Fruit fly (Drosophila melanogaster) whole organism, prepupa: ENCODE data around the gene CG2061.

Experiments
- Blimp-1 ChIP-seq: fragments of 200-800 bp; sonication (Bioruptor generic); optimal IDR thresholded peaks from 3 replicates; lab custom pipeline; 2017; ENCODE audit warnings: missing biosample characterization, missing genetic modification characterization, mild to moderate bottlenecking, moderate library complexity, missing genetic modification reagents
- CG10631 ChIP-seq: fragments of 200-800 bp; sonication (Bioruptor generic); optimal IDR thresholded peaks from 2 replicates; lab custom pipeline; 2016; ENCODE audit warnings: missing biosample characterization, missing genetic modification characterization
- CG10669 ChIP-seq: fragments of 200-800 bp; sonication (Bioruptor generic); optimal IDR thresholded peaks from 3 replicates; lab custom pipeline; 2018; ENCODE audit warnings: missing biosample characterization, mild to moderate bottlenecking, missing genetic modification characterization, moderate library complexity
- CG11294 ChIP-seq: fragments of 200-800 bp; sonication (Bioruptor generic); IDR thresholded peaks from 2 replicates; pipeline ENCODE4 v1.3.6; 2022; ENCODE audit warnings: missing biosample characterization, missing genetic modification characterization
- CG15336 ChIP-seq: fragments of 200-800 bp; sonication (Bioruptor generic); IDR thresholded peaks from 2 replicates; pipeline ENCODE4 v1.3.6; 2022; ENCODE audit warnings: missing biosample characterization, missing genetic modification characterization
- CG1621 ChIP-seq: fragments of 200-800 bp; sonication (Bioruptor generic); optimal IDR thresholded peaks from 3 replicates; lab custom pipeline; 2018; ENCODE audit warnings: missing biosample characterization, mild to moderate bottlenecking, missing genetic modification characterization
- CG16779 ChIP-seq: fragments of 200-800 bp; sonication (Bioruptor generic); optimal IDR thresholded peaks from 3 replicates; lab custom pipeline; 2017; ENCODE audit warnings: missing biosample characterization, mild to moderate bottlenecking, missing genetic modification characterization
- CG31627 ChIP-seq: fragments of 200-800 bp; sonication (Bioruptor generic); optimal IDR thresholded peaks from 3 replicates; lab custom pipeline; 2016; ENCODE audit warnings: missing biosample characterization, missing genetic modification characterization
- CG34406 ChIP-seq: fragments of 200-800 bp; sonication (Bioruptor generic); optimal IDR thresholded peaks from 3 replicates; lab custom pipeline; 2016; ENCODE audit warnings: missing biosample characterization, missing genetic modification characterization
- CG4318 ChIP-seq: fragments of 200-800 bp; sonication (Bioruptor generic); optimal IDR thresholded peaks from 3 replicates; lab custom pipeline; 2017; ENCODE audit warnings: missing biosample characterization, mild to moderate bottlenecking, missing genetic modification characterization
- CG6163 ChIP-seq: fragments of 200-800 bp; sonication (Bioruptor generic); IDR thresholded peaks from 3 replicates; pipeline ENCODE4 v1.3.6; 2022; ENCODE audit warnings: missing biosample characterization, missing genetic modification characterization
- CG6276 ChIP-seq: fragments of 200-800 bp; sonication (Bioruptor generic); optimal IDR thresholded peaks from 2 replicates; lab custom pipeline; 2017; ENCODE audit warnings: missing biosample characterization, mild to moderate bottlenecking, missing genetic modification characterization
- CG6792 ChIP-seq: fragments of 200-800 bp; sonication (Bioruptor generic); optimal IDR thresholded peaks from 3 replicates; lab custom pipeline; 2016; ENCODE audit warnings: missing biosample characterization, missing genetic modification characterization
- CG8319 ChIP-seq: fragments of 200-800 bp; sonication (Bioruptor generic); optimal IDR thresholded peaks from 3 replicates; lab custom pipeline; 2016; ENCODE audit warnings: missing biosample characterization, missing genetic modification characterization
- CG9139 ChIP-seq: fragments of 200-800 bp; sonication (Bioruptor generic); optimal IDR thresholded peaks from 3 replicates; lab custom pipeline; 2017; ENCODE audit warnings: missing biosample characterization, mild to moderate bottlenecking, missing genetic modification characterization
- Eip75B ChIP-seq: fragments of 200-800 bp; sonication (Bioruptor generic); optimal IDR thresholded peaks from 3 replicates; lab custom pipeline; 2016; ENCODE audit warnings: missing biosample characterization, missing genetic modification characterization
- Eip78C ChIP-seq: fragments of 200-800 bp; sonication (Bioruptor generic); peaks from one replicate; lab custom pipeline; 2016; ENCODE audit warnings: missing biosample characterization, missing genetic modification characterization
- Eip93F ChIP-seq: fragments of 200-800 bp; sonication (Bioruptor generic); optimal IDR thresholded peaks from 2 replicates; lab custom pipeline; 2016; ENCODE audit warnings: missing biosample characterization, mild to moderate bottlenecking, missing genetic modification characterization
- Ets21C ChIP-seq: fragments of 200-800 bp; sonication (Bioruptor generic); optimal IDR thresholded peaks from 3 replicates; lab custom pipeline; 2016; ENCODE audit warnings: missing biosample characterization, missing genetic modification characterization
- Ets96B ChIP-seq: fragments of 200-800 bp; optimal IDR thresholded peaks from 2 replicates; lab custom pipeline; 2019; ENCODE audit warnings: missing biosample characterization, mild to moderate bottlenecking, missing genetic modification characterization, moderate library complexity
- Hr39 ChIP-seq: fragments of 200-800 bp; sonication (Bioruptor generic); optimal IDR thresholded peaks from 2 replicates; lab custom pipeline; 2016; ENCODE audit warnings: missing biosample characterization, missing genetic modification characterization
- Hr4 ChIP-seq: fragments of 200-800 bp; sonication (Bioruptor generic); optimal IDR thresholded peaks from 3 replicates; lab custom pipeline; 2016; ENCODE audit warnings: missing biosample characterization, missing genetic modification characterization
- Lpt ChIP-seq: fragments of 200-800 bp; sonication (Bioruptor generic); optimal IDR thresholded peaks from 3 replicates; lab custom pipeline; 2016; ENCODE audit warnings: missing biosample characterization, missing genetic modification characterization
- OdsH ChIP-seq: fragments of 200-800 bp; sonication (Bioruptor generic); optimal IDR thresholded peaks from 3 replicates; lab custom pipeline; 2016; ENCODE audit warnings: missing biosample characterization, missing genetic modification characterization
- Smox ChIP-seq: fragments of 200-800 bp; sonication (Bioruptor generic); optimal IDR thresholded peaks from 3 replicates; lab custom pipeline; 2016; ENCODE audit warnings: missing biosample characterization, missing genetic modification characterization
- achi ChIP-seq: fragments of 200-800 bp; sonication (Bioruptor generic); optimal IDR thresholded peaks from 3 replicates; lab custom pipeline; 2016; ENCODE audit warnings: missing biosample characterization, missing genetic modification characterization
- acj6 ChIP-seq: fragments of 200-800 bp; sonication (Bioruptor generic); optimal IDR thresholded peaks from 3 replicates; lab custom pipeline; 2016; ENCODE audit warnings: missing biosample characterization, missing genetic modification characterization
- dsx ChIP-seq: fragments of 200-800 bp; optimal IDR thresholded peaks from 3 replicates; lab custom pipeline; 2019; ENCODE audit warnings: missing biosample characterization, mild to moderate bottlenecking, missing genetic modification characterization, moderate library complexity; ENCODE audit not compliant: poor library complexity, severe bottlenecking
- eg ChIP-seq: fragments of 200-800 bp; sonication (Bioruptor generic); IDR thresholded peaks from 3 replicates; pipeline ENCODE4 v1.3.6; 2022; ENCODE audit warnings: missing biosample characterization, missing genetic modification characterization
- esn ChIP-seq: fragments of 200-800 bp; sonication (Bioruptor generic); optimal IDR thresholded peaks from 2 replicates; lab custom pipeline; 2016; ENCODE audit warnings: missing biosample characterization, mild to moderate bottlenecking, missing genetic modification characterization, moderate library complexity
- fd85E ChIP-seq: fragments of 200-800 bp; sonication (Bioruptor generic); optimal IDR thresholded peaks from 3 replicates; lab custom pipeline; 2016; ENCODE audit warnings: missing biosample characterization, missing genetic modification characterization
- fkh ChIP-seq: fragments of 200-800 bp; sonication (Bioruptor generic); optimal IDR thresholded peaks from 3 replicates; lab custom pipeline; 2017; ENCODE audit warnings: missing biosample characterization, mild to moderate bottlenecking, missing genetic modification characterization, moderate library complexity
- lz ChIP-seq: fragments of 200-800 bp; sonication (Bioruptor generic); optimal IDR thresholded peaks from 3 replicates; lab custom pipeline; 2016; ENCODE audit warnings: missing biosample characterization, missing genetic modification characterization
- net ChIP-seq: fragments of 200-800 bp; sonication (Bioruptor generic); optimal IDR thresholded peaks from 3 replicates; lab custom pipeline; 2016; ENCODE audit warnings: missing biosample characterization, missing genetic modification characterization
- pdm3 ChIP-seq: fragments of 200-800 bp; sonication (Bioruptor generic); optimal IDR thresholded peaks from 3 replicates; lab custom pipeline; 2016; ENCODE audit warnings: missing biosample characterization, missing genetic modification characterization
- salr ChIP-seq, 2 experiments: fragments of 200-800 bp; sonication (Bioruptor generic); optimal IDR thresholded peaks; 3 replicates each; lab custom pipeline; 2016 to 2018; ENCODE audit warnings: missing biosample characterization in 2 of 2, missing genetic modification characterization in 2 of 2, mild to moderate bottlenecking in 1 of 2
- spab ChIP-seq: fragments of 200-800 bp; sonication (Bioruptor generic); optimal IDR thresholded peaks from 2 replicates; lab custom pipeline; 2017; ENCODE audit warnings: missing biosample characterization, mild to moderate bottlenecking, missing genetic modification characterization, missing genetic modification reagents
- ss ChIP-seq, 2 experiments: fragments of 200-800 bp; sonication (Bioruptor generic); optimal IDR thresholded peaks; 2 replicates in 1 of 2; 3 replicates in 1 of 2; lab custom pipeline; 2017 to 2018; ENCODE audit warnings: mild to moderate bottlenecking in 2 of 2, missing biosample characterization in 2 of 2, missing genetic modification characterization in 2 of 2, moderate library complexity in 1 of 2
- svp ChIP-seq: fragments of 200-800 bp; sonication (Bioruptor generic); peaks from one replicate; lab custom pipeline; 2016; ENCODE audit warnings: missing biosample characterization, missing genetic modification characterization
- topi ChIP-seq: fragments of 200-800 bp; sonication (Bioruptor generic); optimal IDR thresholded peaks from 3 replicates; lab custom pipeline; 2016; ENCODE audit warnings: missing biosample characterization, missing genetic modification characterization

Gene CG2061

DNA sequence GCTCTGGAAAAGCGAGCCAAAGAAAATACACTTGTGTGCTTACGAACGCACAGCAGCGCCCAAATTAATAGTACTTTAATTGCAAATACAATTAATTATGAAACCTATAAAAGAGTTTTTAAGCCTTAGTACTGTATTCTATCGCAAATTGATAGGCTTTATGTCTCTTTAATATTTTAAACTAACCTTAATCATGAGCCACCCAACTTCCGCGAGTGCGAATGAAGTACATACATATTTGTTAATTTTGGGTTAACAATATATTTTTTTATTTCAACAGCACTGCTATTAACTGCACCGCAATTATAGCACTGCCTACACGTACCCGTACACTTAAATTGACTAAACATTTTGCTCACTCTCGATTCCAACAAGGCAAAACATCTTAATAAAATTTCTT lies 11.1 kb upstream of the CG2061 start (continued):
- no peak for TF ChIP-seq esn
- 0 out of 3 replicates have a peak, but pooled peaks have one; percentile 48 for TF ChIP-seq CG6163 (GFP tag; lab: Robert Waterston, UW)
- peak; percentile 41; the same call in 1 of the 2 replicates for TF ChIP-seq CG11294
- TF ChIP-seq Lpt, result peak; percentile 6
- peak; percentile 32 for TF ChIP-seq CG4318
- peak; percentile 32 for TF ChIP-seq CG34406 (GFP tag; lab: Kevin White, UChicago)
- peak; percentile 30 for TF ChIP-seq topi
- no peak for TF ChIP-seq lz (GFP tag; lab: Kevin White, UChicago)
- TF ChIP-seq CG6276 (GFP tag; lab: Kevin White, UChicago), result peak; percentile 56
- TF ChIP-seq CG15336 (GFP tag; lab: Robert Waterston, UW), result peak; percentile 67
- no peak for TF ChIP-seq Blimp-1 (GFP tag; lab: Kevin White, UChicago)
- TF ChIP-seq acj6 (GFP tag; lab: Kevin White, UChicago), result no peak
- no peak for TF ChIP-seq Eip93F
- peak; percentile 9 for TF ChIP-seq Smox
- no peak for TF ChIP-seq ss (GFP tag; optimal IDR thresholded peaks at IDR 0.05; lab: Kevin White, UChicago)

DNA sequence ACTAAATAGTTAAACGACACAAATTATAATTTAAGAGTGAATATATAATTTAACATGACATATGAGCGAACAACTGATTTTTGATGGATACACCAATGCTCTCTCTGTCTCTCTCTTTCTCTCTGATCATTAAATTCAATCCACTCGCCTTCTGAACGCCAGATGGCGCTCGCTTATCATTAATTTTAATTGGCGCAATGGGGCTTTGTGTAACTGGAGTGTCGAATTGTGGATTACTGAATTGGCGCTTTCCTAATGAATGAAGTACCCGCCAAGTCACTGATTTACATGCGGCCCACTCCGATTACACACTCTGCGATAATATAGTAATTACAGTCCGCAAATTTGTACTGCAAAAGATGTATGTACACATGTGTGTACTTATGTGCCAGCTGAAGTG lies 10.5 kb upstream of the CG2061 start:
- TF ChIP-seq Eip78C (GFP tag; lab: Kevin White, UChicago) (peak; percentile 41), salr (GFP tag; optimal IDR thresholded peaks at IDR 0.05; lab: Kevin White, UChicago) (no peak)

DNA sequence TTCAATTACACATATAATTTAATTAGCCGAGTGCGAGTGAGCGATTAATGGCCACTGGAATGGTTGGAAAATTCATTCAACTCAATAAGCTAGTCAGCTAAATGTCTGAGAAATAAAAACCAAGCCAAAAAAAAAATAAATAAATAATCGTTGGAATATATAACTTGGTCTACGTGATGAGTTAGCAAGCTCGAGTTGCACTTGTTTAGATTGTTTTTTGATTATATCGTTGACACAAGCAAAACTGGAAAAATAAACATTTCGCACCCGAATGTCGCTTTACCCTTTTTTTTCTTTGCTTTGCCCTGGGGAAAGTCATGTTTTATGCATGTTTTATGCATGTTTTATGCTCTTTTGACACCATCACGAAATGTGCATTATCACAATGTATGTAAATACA lies 9.3 kb upstream of the CG2061 start:
- no peak for TF ChIP-seq CG6792 (GFP tag; lab: Kevin White, UChicago)
- no peak for TF ChIP-seq CG9139 (GFP tag; lab: Kevin White, UChicago)
- TF ChIP-seq Hr4, result no peak
- no peak for TF ChIP-seq Ets96B (tag; lab: Kevin White, UChicago)
- TF ChIP-seq Blimp-1 (GFP tag; lab: Kevin White, UChicago), result no peak
- TF ChIP-seq CG10631 (GFP tag; lab: Kevin White, UChicago), result no peak

DNA sequence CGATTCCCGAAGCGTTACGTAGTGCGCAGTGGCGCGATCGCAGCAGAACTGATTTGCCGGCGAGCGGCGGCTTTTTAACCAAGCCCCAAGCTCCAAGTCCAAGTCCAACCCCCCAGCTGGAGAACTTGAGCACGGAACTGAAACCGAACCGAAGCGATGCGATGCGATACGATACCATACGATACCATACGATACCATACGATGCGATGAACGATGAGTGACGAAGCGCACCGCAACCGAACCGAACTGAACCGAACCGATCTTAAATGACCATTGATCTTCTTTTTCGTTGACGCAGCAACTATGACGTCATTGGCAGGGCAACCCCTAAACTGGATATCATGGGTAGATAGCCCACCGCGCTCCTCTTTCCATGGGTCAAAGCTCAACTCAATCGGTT lies 6.0 kb upstream of the CG2061 start, which contains the start of gene sev:
Gene sev, minus strand, starts transcription at position 50 of the 400 bp plus-strand sequence.
- TF ChIP-seq acj6 (GFP tag; lab: Kevin White, UChicago), result no peak
- TF ChIP-seq salr (GFP tag; optimal IDR thresholded peaks at IDR 0.05; lab: Kevin White, UChicago), result no peak
- TF ChIP-seq svp (GFP tag; lab: Kevin White, UChicago), result peak; percentile 39

DNA sequence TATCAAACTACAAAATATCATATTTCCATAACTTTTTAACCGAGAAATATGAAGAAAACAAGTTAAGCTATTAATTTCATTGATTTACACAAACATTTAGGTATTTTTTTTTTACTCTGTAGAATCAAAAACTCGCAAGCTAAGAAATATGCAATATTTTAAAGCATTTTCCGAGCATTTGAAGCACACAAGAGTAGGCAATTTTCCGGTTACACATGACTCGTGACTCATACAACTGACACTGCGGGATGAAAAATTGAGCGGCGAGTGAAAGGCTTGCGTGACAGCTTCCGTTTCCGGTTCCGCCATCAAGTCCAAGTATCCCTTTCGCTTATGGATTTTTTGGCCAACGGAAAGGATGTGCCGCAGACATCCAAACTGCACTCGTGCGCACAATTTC lies 4.9 kb upstream of the CG2061 start:
- TF ChIP-seq eg (GFP tag; lab: Robert Waterston, UW), result 0 out of 3 replicates have a peak, but pooled peaks have one; percentile 13
- TF ChIP-seq Eip78C (GFP tag; lab: Kevin White, UChicago), result peak; percentile 64
- TF ChIP-seq achi, result peak; percentile 9
- TF ChIP-seq CG11294, result no peak
- TF ChIP-seq Hr4, result no peak
- no peak for TF ChIP-seq ss (GFP tag; optimal IDR thresholded peaks at IDR 0.05; lab: Kevin White, UChicago)
- TF ChIP-seq CG6276 (GFP tag; lab: Kevin White, UChicago), result no peak
- TF ChIP-seq svp (GFP tag; lab: Kevin White, UChicago), result peak; percentile 45
- no peak for TF ChIP-seq lz (GFP tag; lab: Kevin White, UChicago)

DNA sequence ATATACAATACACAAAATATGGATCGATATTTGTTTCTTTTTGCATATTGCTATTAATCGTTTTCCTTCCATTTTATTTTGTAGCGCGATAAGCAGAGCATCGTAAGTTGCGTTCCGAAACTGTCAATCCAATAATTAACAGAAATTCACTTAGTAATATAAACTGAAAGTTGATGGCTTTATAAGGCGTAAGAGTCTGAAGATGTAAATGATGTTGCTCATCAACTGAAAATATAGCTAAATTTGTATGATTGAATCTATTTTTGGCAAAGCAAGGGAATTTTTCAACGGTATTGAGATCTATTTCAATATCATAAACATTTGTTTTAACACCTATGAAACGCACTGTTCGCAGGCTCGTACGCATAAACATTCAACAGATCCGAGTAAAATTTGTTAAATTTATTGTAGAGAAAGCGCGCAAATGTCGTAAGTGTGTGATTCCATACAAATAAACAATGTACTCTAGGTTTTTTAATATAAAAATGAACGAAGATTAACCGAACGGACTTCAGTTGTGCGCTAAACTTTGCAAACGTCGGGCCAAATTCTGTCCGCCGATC lies 3.4 kb upstream of the CG2061 start, which contains the start of gene Vago:
Gene Vago, plus strand, starts transcription at position 513 of the 563 bp plus-strand sequence.
- no peak for TF ChIP-seq CG34406 (GFP tag; lab: Kevin White, UChicago)
- TF ChIP-seq CG16779 (tag; lab: Kevin White, UChicago), result no peak
- no peak for TF ChIP-seq Eip93F
- TF ChIP-seq CG6163 (GFP tag; lab: Robert Waterston, UW), result no peak
- TF ChIP-seq CG10669 (GFP tag; lab: Kevin White, UChicago), result peak; percentile 12
- TF ChIP-seq fd85E, result no peak
- TF ChIP-seq CG15336 (GFP tag; lab: Robert Waterston, UW), result no peak
- no peak for TF ChIP-seq CG31627 (GFP tag; lab: Kevin White, UChicago)
- peak; percentile 2 for TF ChIP-seq Eip75B (GFP tag; lab: Kevin White, UChicago)
- peak; percentile 15 for TF ChIP-seq pdm3
- TF ChIP-seq net (GFP tag; lab: Kevin White, UChicago), result no peak
- no peak for TF ChIP-seq spab (GFP tag; lab: Kevin White, UChicago)
- no peak for TF ChIP-seq achi
- no peak for TF ChIP-seq CG9139 (GFP tag; lab: Kevin White, UChicago)
- TF ChIP-seq CG1621 (tag; lab: Kevin White, UChicago), result no peak
- TF ChIP-seq dsx (GFP tag; lab: Kevin White, UChicago), result no peak
- TF ChIP-seq OdsH, result no peak
- peak; percentile 48 for TF ChIP-seq esn
- no peak for TF ChIP-seq fkh (GFP tag; lab: Kevin White, UChicago)
- TF ChIP-seq CG6276 (GFP tag; lab: Kevin White, UChicago), result peak; percentile 21
- no peak for TF ChIP-seq CG8319 (GFP tag; lab: Kevin White, UChicago)
- peak; percentile 47 for TF ChIP-seq Eip78C (GFP tag; lab: Kevin White, UChicago)
- peak; percentile 19 for TF ChIP-seq Hr39
- TF ChIP-seq Ets21C, result no peak
